Fruit fly (Drosophila melanogaster): ENCODE results near the gene CG2926.
A peak's percentile ranks its signal among the peaks of the same experiment; 100 is the strongest.

Gene CG2926

DNA sequence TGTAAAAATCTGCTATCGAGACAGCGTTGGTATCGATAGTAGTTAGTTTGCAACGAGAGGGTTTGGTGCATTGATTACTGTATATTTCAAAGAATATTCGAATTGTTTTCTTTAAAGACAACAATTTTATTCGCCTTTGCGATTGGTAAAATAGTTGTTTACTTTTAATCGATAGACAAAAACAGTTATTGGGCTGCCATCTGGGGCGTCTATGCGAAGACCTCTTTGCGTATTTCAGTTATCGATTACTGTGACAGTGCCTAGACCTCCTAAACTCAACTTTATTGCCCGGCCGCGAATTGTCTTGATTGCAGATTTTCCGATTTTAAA, 24.9 kb upstream of the CG2926 start, which contains the start of gene Atu (continued):
- TF ChIP-seq CG32532 (GFP tag; IDR thresholded peaks at IDR 0.05), result no peak
- peak; percentile 17 for TF ChIP-seq CG13894 (tag; optimal IDR thresholded peaks at IDR 0.05)
- TF ChIP-seq CG1832 (GFP tag; optimal IDR thresholded peaks at IDR 0.05), result no peak
- TF ChIP-seq pb (GFP tag; optimal IDR thresholded peaks at IDR 0.05), result no peak
- TF ChIP-seq Fer3 (tag; optimal IDR thresholded peaks at IDR 0.05), result peak; percentile 29
- peak; percentile 28 for TF ChIP-seq CG15601 (tag; optimal IDR thresholded peaks at IDR 0.05)
- peak; percentile 89 for TF ChIP-seq CG2129 (GFP tag; IDR thresholded peaks at IDR 0.05; ENCODE audit: partially characterized antibody)
- peak in 1 of 2 experiments; percentile 16 for TF ChIP-seq dpn (GFP tag; optimal IDR thresholded peaks at IDR 0.05)
- TF ChIP-seq CG14014 (GFP tag; IDR thresholded peaks at IDR 0.05), result no peak
- TF ChIP-seq sd (tag; optimal IDR thresholded peaks at IDR 0.05), result peak; percentile 63
- TF ChIP-seq ems (GFP tag; optimal IDR thresholded peaks at IDR 0.05), result no peak
- TF ChIP-seq ssp (GFP tag; IDR thresholded peaks at IDR 0.05), result no peak
- peak; percentile 51 for TF ChIP-seq CG7928 (GFP tag; optimal IDR thresholded peaks at IDR 0.05)
- TF ChIP-seq sim (GFP tag; IDR thresholded peaks at IDR 0.05), result no peak
- TF ChIP-seq Adf1 (GFP tag; IDR thresholded peaks at IDR 0.05), result no peak
- no peak for TF ChIP-seq Hr39 (optimal IDR thresholded peaks at IDR 0.05)
- TF ChIP-seq HmgD (GFP tag; optimal IDR thresholded peaks at IDR 0.05), result peak; percentile 51
- no peak for TF ChIP-seq CG5180 (GFP tag; optimal IDR thresholded peaks at IDR 0.05)
- peak; percentile 25 for TF ChIP-seq CG9817 (tag; optimal IDR thresholded peaks at IDR 0.05)
- TF ChIP-seq CG8924 (tag; optimal IDR thresholded peaks at IDR 0.05), result peak; percentile 33
- peak; percentile 96 for TF ChIP-seq BEAF-32 (GFP tag; optimal IDR thresholded peaks at IDR 0.05)
- TF ChIP-seq Gug (GFP tag; IDR thresholded peaks at IDR 0.05), result no peak
- TF ChIP-seq Scr (GFP tag; IDR thresholded peaks at IDR 0.05; ENCODE audit: partially characterized antibody), result peak; percentile 94
- peak; percentile 3 for TF ChIP-seq ewg (GFP tag; optimal IDR thresholded peaks at IDR 0.05)
- TF ChIP-seq CG2120 (GFP tag; optimal IDR thresholded peaks at IDR 0.05), result peak; percentile 72
- TF ChIP-seq HLH4C (GFP tag; IDR thresholded peaks at IDR 0.05; ENCODE audit: partially characterized antibody), result peak; percentile 93
- peak; percentile 89 for TF ChIP-seq hbn (GFP tag; IDR thresholded peaks at IDR 0.05; ENCODE audit: partially characterized antibody)
- peak; percentile 32 for TF ChIP-seq CG10979 (tag; optimal IDR thresholded peaks at IDR 0.05)
- TF ChIP-seq mld (GFP tag; IDR thresholded peaks at IDR 0.05; ENCODE audit: partially characterized antibody), result peak; percentile 42; the same call in 1 of the 3 replicates
- TF ChIP-seq sna (GFP tag; IDR thresholded peaks at IDR 0.05; ENCODE audit: partially characterized antibody), result peak; percentile 93
- no peak for TF ChIP-seq pan (optimal IDR thresholded peaks at IDR 0.05)
- TF ChIP-seq pan (GFP tag; optimal IDR thresholded peaks at IDR 0.05 in 1 of 2, IDR thresholded peaks at IDR 0.05 in 1 of 2), result peak in 1 of 2 experiments; percentile 17
- TF ChIP-seq trem (tag; optimal IDR thresholded peaks at IDR 0.05), result peak; percentile 94
- TF ChIP-seq CG10431 (GFP tag; optimal IDR thresholded peaks at IDR 0.05), result no peak
- no peak for TF ChIP-seq CG8290 (GFP tag; optimal IDR thresholded peaks at IDR 0.05)
- peak in 1 of 2 experiments; percentile 57 for TF ChIP-seq CG8290 (tag; optimal IDR thresholded peaks at IDR 0.05)
- no peak for TF ChIP-seq Vsx1 (GFP tag; optimal IDR thresholded peaks at IDR 0.05)
- TF ChIP-seq CG9797 (GFP tag; optimal IDR thresholded peaks at IDR 0.05), result peak; percentile 19
- peak; percentile 15 for TF ChIP-seq dmrt11E (tag; optimal IDR thresholded peaks at IDR 0.05)
- TF ChIP-seq tna (GFP tag; IDR thresholded peaks at IDR 0.05; ENCODE audit: partially characterized antibody), result peak; percentile 83
- peak; percentile 6; the same call in 1 of the 2 replicates for TF ChIP-seq onecut (GFP tag; IDR thresholded peaks at IDR 0.05)
- no peak for TF ChIP-seq otp (GFP tag; IDR thresholded peaks at IDR 0.05)
- peak; percentile 38 for TF ChIP-seq Dp (GFP tag; optimal IDR thresholded peaks at IDR 0.05)
- TF ChIP-seq odd (GFP tag; optimal IDR thresholded peaks at IDR 0.05), result no peak
- TF ChIP-seq NfI (GFP tag; optimal IDR thresholded peaks at IDR 0.05), result peak; percentile 27
- no peak for TF ChIP-seq aop (GFP tag; IDR thresholded peaks at IDR 0.05)
- TF ChIP-seq nerfin-1 (tag; optimal IDR thresholded peaks at IDR 0.05), result peak; percentile 18
- TF ChIP-seq chn (GFP tag; optimal IDR thresholded peaks at IDR 0.05), result peak; percentile 39
- TF ChIP-seq CG9727 (GFP tag; optimal IDR thresholded peaks at IDR 0.05), result peak; percentile 32
- TF ChIP-seq zfh2 (GFP tag; optimal IDR thresholded peaks at IDR 0.05), result peak; percentile 38
- TF ChIP-seq CG4707 (GFP tag; optimal IDR thresholded peaks at IDR 0.05), result no peak
